Fruit fly (Drosophila melanogaster) whole organism, adult: Measurements from ENCODE around the gene Mabi.

ENCODE experiments used
- CG12768 ChIP-seq: fragments of 200-800 bp; sonication (Bioruptor generic); optimal IDR thresholded peaks from 2 replicates; lab custom pipeline; 2017; ENCODE audit warnings: missing biosample characterization, missing genetic modification characterization, mild to moderate bottlenecking, moderate library complexity, missing genetic modification reagents
- CG14711 ChIP-seq: fragments of 200-800 bp; sonication (Bioruptor generic); optimal IDR thresholded peaks from 2 replicates; lab custom pipeline; 2018; ENCODE audit warnings: missing biosample characterization, mild to moderate bottlenecking, missing genetic modification characterization, moderate library complexity
- CG1620 ChIP-seq: fragments of 200-800 bp; sonication (Bioruptor generic); optimal IDR thresholded peaks from 2 replicates; lab custom pipeline; 2016; ENCODE audit warnings: missing biosample characterization, missing genetic modification characterization
- CG5204 ChIP-seq: fragments of 200-800 bp; sonication (Bioruptor generic); optimal IDR thresholded peaks from 2 replicates; lab custom pipeline; 2016; ENCODE audit warnings: missing biosample characterization, missing genetic modification characterization
- CG7045 ChIP-seq: fragments of 200-800 bp; sonication (Bioruptor generic); optimal IDR thresholded peaks from 2 replicates; lab custom pipeline; 2017; ENCODE audit warnings: missing biosample characterization, mild to moderate bottlenecking, missing genetic modification characterization
- CG7101 ChIP-seq: fragments of 200-800 bp; sonication (Bioruptor generic); optimal IDR thresholded peaks from 2 replicates; lab custom pipeline; 2018; ENCODE audit warnings: missing biosample characterization, mild to moderate bottlenecking, missing genetic modification characterization, moderate library complexity
- cnc ChIP-seq, 2 experiments: fragments of >200 bp; optimal IDR thresholded peaks; 2 replicates each; lab custom pipeline; 2017
- kay ChIP-seq: fragments of 200-800 bp; sonication (Bioruptor generic); peaks from one replicate; lab custom pipeline; 2016; ENCODE audit warnings: missing biosample characterization, missing genetic modification characterization, borderline replicate concordance
- tj ChIP-seq: fragments of 200-800 bp; sonication (Bioruptor generic); optimal IDR thresholded peaks from 3 replicates; lab custom pipeline; 2017; ENCODE audit warnings: missing biosample characterization, mild to moderate bottlenecking, missing genetic modification characterization, moderate library complexity
- toe ChIP-seq: fragments of 200-800 bp; sonication (Bioruptor generic); optimal IDR thresholded peaks from 2 replicates; lab custom pipeline; 2016; ENCODE audit warnings: missing biosample characterization, missing genetic modification characterization

DNA sequence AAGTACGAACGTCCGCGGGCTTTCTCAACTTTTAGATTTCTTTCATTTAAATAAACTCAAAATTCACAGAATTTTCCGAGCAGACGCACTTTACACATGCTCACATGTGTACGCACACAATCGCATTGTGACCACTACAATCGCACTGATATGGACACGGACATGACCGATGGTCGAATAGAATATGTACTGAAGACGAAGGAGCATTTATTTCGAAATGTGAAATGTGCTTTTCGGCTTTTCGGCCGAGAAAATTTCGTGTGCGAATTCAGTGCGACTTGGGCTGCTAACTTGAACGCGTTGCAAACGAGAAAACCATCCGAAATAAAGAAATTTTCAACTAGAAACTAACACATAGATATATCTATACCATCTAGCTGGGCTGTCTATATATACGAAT lies 26.3 kb upstream of the Mabi start, which contains the start of gene CG44085:
- TF ChIP-seq tj (GFP tag; lab: Kevin White, UChicago) (no peak), kay (GFP tag; lab: Kevin White, UChicago) (no peak), cnc (optimal IDR thresholded peaks at IDR 0.05; lab: Kevin White, UChicago) (no peak), CG7101 (tag; lab: Kevin White, UChicago) (no peak), toe (no peak), CG14711 (tag; lab: Kevin White, UChicago) (no peak), CG1620 (GFP tag; lab: Kevin White, UChicago) (no peak), CG7045 (no peak), CG5204 (GFP tag; lab: Kevin White, UChicago) (no peak), CG12768 (no peak)
